Worm (Caenorhabditis elegans): Measurements from ENCODE around the gene ttr-43.

Gene ttr-43

ce11 chrV:12632048-12632447, 41.5 kb upstream of the ttr-43 start, which contains the start of gene srx-113:
Gene srx-113 (minus strand): TSS chrV:12632148.
- TF ChIP-seq ceh-36 (tag; optimal IDR thresholded peaks at IDR 0.05) (no peak), sea-1 (GFP tag; conservative IDR thresholded peaks at IDR 0.05) (no peak), ceh-13 (GFP tag; optimal IDR thresholded peaks at IDR 0.05) (no peak), flt-1 (GFP tag; IDR thresholded peaks at IDR 0.05) (no peak), hmg-4 (GFP tag; optimal IDR thresholded peaks at IDR 0.05) (no peak), F13C5.2 (tag; optimal IDR thresholded peaks at IDR 0.05) (no peak), scrt-1 (GFP tag; IDR thresholded peaks at IDR 0.05) (no peak), hnd-1 (tag; optimal IDR thresholded peaks at IDR 0.05) (no peak)

DNA sequence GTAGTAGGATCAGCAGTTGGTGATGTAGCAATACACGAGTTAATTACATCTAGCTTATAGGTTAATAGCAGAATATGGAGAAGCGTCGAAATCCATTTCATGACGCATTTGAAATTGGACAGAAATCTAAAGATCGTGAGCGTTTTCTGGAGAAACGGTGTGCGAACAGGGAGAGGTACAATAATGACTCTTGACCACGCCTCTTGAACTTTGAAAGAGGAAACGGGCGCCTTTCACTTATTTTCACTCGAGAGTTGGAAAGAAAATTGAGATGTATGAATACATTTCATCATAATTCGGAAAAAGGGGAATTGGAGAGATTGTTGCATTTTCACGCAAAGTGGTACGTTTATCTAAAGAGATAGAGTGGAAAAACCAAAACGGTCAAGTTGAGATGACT, 39.2 kb upstream of the ttr-43 start, which contains the start of gene F56H9.6:
Gene F56H9.6 (minus strand): TSS at position 101 of the 400 bp plus-strand sequence.
- no peak for TF ChIP-seq hmbx-1 (tag; optimal IDR thresholded peaks at IDR 0.05)
- TF ChIP-seq tbx-11 (GFP tag; IDR thresholded peaks at IDR 0.05): no peak
- no peak for TF ChIP-seq pes-1 (GFP tag; IDR thresholded peaks at IDR 0.05)
- TF ChIP-seq scrt-1 (GFP tag; IDR thresholded peaks at IDR 0.05): no peak
- no peak for TF ChIP-seq ceh-13 (GFP tag; optimal IDR thresholded peaks at IDR 0.05)

DNA sequence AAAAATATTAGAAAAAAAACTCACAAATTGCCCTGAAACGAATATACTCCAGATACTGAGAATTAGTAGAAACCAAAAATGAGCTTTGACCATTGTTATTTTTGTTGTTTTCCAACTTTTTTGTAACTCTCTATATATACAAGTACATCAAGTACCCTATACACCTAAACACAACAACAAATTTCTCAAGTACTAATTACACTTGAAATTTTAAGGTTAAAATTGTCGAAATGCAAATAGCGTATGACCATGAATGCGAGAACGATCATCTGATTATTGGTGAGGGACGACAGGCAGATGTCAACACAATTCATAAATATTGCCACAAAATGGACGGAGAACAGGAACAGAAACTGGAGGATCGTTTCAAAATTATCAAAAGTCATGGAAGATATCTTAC, 33.9 kb upstream of the ttr-43 start, which contains the start of gene F56H9.9:
Gene F56H9.9 (minus strand): TSS at position 101 of the 400 bp plus-strand sequence.
- TF ChIP-seq tbx-11 (GFP tag; IDR thresholded peaks at IDR 0.05) (no peak), scrt-1 (GFP tag; IDR thresholded peaks at IDR 0.05) (no peak), ceh-13 (GFP tag; optimal IDR thresholded peaks at IDR 0.05) (no peak), tbx-37 (GFP tag; conservative IDR thresholded peaks at IDR 0.05) (no peak), aly-1 (tag; optimal IDR thresholded peaks at IDR 0.05) (no peak), tra-4 (tag; optimal IDR thresholded peaks at IDR 0.05) (no peak), hmbx-1 (tag; optimal IDR thresholded peaks at IDR 0.05) (no peak), sea-1 (GFP tag; conservative IDR thresholded peaks at IDR 0.05) (no peak), hnd-1 (tag; optimal IDR thresholded peaks at IDR 0.05) (no peak), ceh-36 (tag; optimal IDR thresholded peaks at IDR 0.05) (no peak), hmg-4 (GFP tag; optimal IDR thresholded peaks at IDR 0.05) (no peak), ets-7 (tag; optimal IDR thresholded peaks at IDR 0.05) (no peak), B0310.2 (tag; optimal IDR thresholded peaks at IDR 0.05) (no peak), ama-1 (optimal IDR thresholded peaks at IDR 0.05) (no peak), flt-1 (GFP tag; IDR thresholded peaks at IDR 0.05) (no peak), pes-1 (GFP tag; IDR thresholded peaks at IDR 0.05) (no peak)

- no peak for TF ChIP-seq tbx-37 (GFP tag; conservative IDR thresholded peaks at IDR 0.05)
- no peak for TF ChIP-seq ceh-13 (GFP tag; optimal IDR thresholded peaks at IDR 0.05)
- TF ChIP-seq ama-1 (optimal IDR thresholded peaks at IDR 0.05): no peak
- TF ChIP-seq ceh-36 (tag; optimal IDR thresholded peaks at IDR 0.05): no peak
- TF ChIP-seq tbx-11 (GFP tag; IDR thresholded peaks at IDR 0.05): no peak
- TF ChIP-seq sea-1 (GFP tag; conservative IDR thresholded peaks at IDR 0.05): no peak
- TF ChIP-seq aly-1 (tag; optimal IDR thresholded peaks at IDR 0.05): no peak
- TF ChIP-seq hnd-1 (tag; optimal IDR thresholded peaks at IDR 0.05): no peak
- TF ChIP-seq tra-4 (tag; optimal IDR thresholded peaks at IDR 0.05): no peak
- TF ChIP-seq ets-7 (tag; optimal IDR thresholded peaks at IDR 0.05): no peak
- TF ChIP-seq hmg-4 (GFP tag; optimal IDR thresholded peaks at IDR 0.05): no peak
- TF ChIP-seq hmbx-1 (tag; optimal IDR thresholded peaks at IDR 0.05): no peak
- TF ChIP-seq B0310.2 (tag; optimal IDR thresholded peaks at IDR 0.05): no peak
- TF ChIP-seq flt-1 (GFP tag; IDR thresholded peaks at IDR 0.05): no peak
- no peak for TF ChIP-seq pes-1 (GFP tag; IDR thresholded peaks at IDR 0.05)
- TF ChIP-seq scrt-1 (GFP tag; IDR thresholded peaks at IDR 0.05): no peak
- no peak for TF ChIP-seq F13C5.2 (tag; optimal IDR thresholded peaks at IDR 0.05)
Observed at ce11 chrV:12612118-12612517, 21.6 kb upstream of the ttr-43 start, which contains the start of gene cyc-2.2. Gene cyc-2.2 (minus strand): TSS chrV:12612218.

DNA sequence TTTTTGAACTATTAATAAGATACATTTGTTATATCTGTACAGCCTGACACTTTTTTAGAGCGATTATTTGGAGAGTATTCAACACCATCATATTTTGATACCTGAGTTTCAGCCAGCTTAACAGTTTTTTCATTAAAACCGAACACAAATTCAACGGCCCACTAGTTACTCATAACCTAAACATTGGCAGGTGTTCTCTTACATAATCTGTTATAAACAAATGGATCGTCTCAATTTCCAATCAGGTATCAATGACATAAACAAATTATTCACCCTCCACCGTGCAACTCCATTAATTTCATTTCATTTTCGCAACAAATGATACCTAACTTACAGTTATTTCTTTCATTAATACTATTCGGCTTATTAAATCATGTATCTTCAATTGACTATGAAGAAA, 20.5 kb upstream of the ttr-43 start, which contains the start of gene cubn-1:
Gene cubn-1 (plus strand): TSS at position 301 of the 400 bp plus-strand sequence.
- TF ChIP-seq ceh-36 (tag; optimal IDR thresholded peaks at IDR 0.05) (no peak), aly-1 (tag; optimal IDR thresholded peaks at IDR 0.05) (no peak), ets-7 (tag; optimal IDR thresholded peaks at IDR 0.05) (no peak), F13C5.2 (tag; optimal IDR thresholded peaks at IDR 0.05) (no peak)

DNA sequence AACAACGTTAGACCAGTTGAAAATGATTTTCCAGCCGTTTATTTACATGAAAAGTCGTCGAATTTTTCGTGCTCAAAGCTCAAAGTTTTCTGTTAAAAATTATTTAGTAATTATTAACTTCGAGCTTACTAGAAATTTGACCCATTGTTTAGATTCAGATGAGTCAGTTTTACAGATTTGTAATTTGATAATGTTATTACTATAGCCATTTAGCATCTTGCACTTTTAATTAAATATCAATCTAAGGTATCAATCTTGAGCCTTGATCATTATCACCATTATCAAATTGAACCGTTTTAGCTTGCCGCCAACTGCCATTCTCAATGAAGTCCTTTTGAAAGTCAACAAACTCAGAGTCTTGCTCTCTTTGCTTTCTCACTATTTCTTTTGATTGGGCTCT, 19.0 kb upstream of the ttr-43 start, which contains the start of gene ZC116.1:
Gene ZC116.1 (plus strand): TSS at position 301 of the 400 bp plus-strand sequence.
- TF ChIP-seq pes-1 (GFP tag; IDR thresholded peaks at IDR 0.05) (no peak), aly-1 (tag; optimal IDR thresholded peaks at IDR 0.05) (no peak), ceh-36 (tag; optimal IDR thresholded peaks at IDR 0.05) (no peak), B0310.2 (tag; optimal IDR thresholded peaks at IDR 0.05) (no peak), tbx-37 (GFP tag; conservative IDR thresholded peaks at IDR 0.05) (no peak), scrt-1 (GFP tag; IDR thresholded peaks at IDR 0.05) (no peak), F13C5.2 (tag; optimal IDR thresholded peaks at IDR 0.05) (no peak), tra-4 (tag; optimal IDR thresholded peaks at IDR 0.05) (no peak), flt-1 (GFP tag; IDR thresholded peaks at IDR 0.05) (no peak), sea-1 (GFP tag; conservative IDR thresholded peaks at IDR 0.05) (no peak), hmg-4 (GFP tag; optimal IDR thresholded peaks at IDR 0.05) (no peak), hmbx-1 (tag; optimal IDR thresholded peaks at IDR 0.05) (no peak), tbx-11 (GFP tag; IDR thresholded peaks at IDR 0.05) (no peak), hnd-1 (tag; optimal IDR thresholded peaks at IDR 0.05) (no peak), ets-7 (tag; optimal IDR thresholded peaks at IDR 0.05) (no peak), ceh-13 (GFP tag; optimal IDR thresholded peaks at IDR 0.05) (no peak), ama-1 (optimal IDR thresholded peaks at IDR 0.05) (no peak)

DNA sequence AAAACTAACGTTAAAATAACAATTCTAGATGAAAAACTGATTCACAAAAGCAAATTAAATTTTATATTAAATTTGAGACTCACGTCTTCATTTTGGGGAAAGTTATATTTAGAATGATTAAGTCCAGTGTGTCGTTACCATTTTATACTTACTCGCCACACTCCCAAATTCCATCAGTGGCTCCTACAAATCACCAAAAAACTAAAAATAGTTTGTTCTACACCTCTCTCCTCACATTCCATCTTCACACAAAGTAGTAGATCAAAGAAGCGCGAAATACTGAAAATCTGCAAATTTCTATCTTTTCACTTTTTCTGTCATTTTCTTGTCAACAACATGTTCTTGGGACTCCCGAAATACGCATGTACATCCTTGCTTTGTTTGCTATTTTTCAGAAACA, 18.4 kb upstream of the ttr-43 start, which contains the start of gene ZC116.5:
Gene ZC116.5 (minus strand): TSS at position 101 of the 400 bp plus-strand sequence.
- TF ChIP-seq hnd-1 (tag; optimal IDR thresholded peaks at IDR 0.05) (no peak), ets-7 (tag; optimal IDR thresholded peaks at IDR 0.05) (no peak), scrt-1 (GFP tag; IDR thresholded peaks at IDR 0.05) (no peak)

ce11 chrV:12607113-12607512, 16.6 kb upstream of the ttr-43 start, which contains the start of gene erg-28:
Gene erg-28 (plus strand): TSS chrV:12607413.
- TF ChIP-seq tbx-37 (GFP tag; conservative IDR thresholded peaks at IDR 0.05) (no peak), ceh-36 (tag; optimal IDR thresholded peaks at IDR 0.05) (no peak), hnd-1 (tag; optimal IDR thresholded peaks at IDR 0.05) (no peak), sea-1 (GFP tag; conservative IDR thresholded peaks at IDR 0.05) (no peak)

Measured in whole organism, early embryonic.